Fruit fly (Drosophila melanogaster) whole organism, embryonic: ENCODE data around the gene kibra.
A peak's percentile ranks its signal among the peaks of the same experiment; 100 is the strongest.

Source experiments
- Ada2b ChIP-seq: fragments of 200-800 bp; sonication (Bioruptor generic); IDR thresholded peaks from 2 replicates; pipeline ENCODE4 v1.3.6; 2022; ENCODE audit warnings: missing biosample characterization, missing genetic modification characterization
- B-H1 ChIP-seq: fragments of 200-800 bp; sonication (Bioruptor generic); IDR thresholded peaks from 3 replicates; pipeline ENCODE4 v1.3.6; 2022; ENCODE audit warnings: missing biosample characterization, missing genetic modification characterization
- CG10321 ChIP-seq: fragments of 200-800 bp; sonication (Bioruptor generic); IDR thresholded peaks from 2 replicates; pipeline ENCODE4 v1.3.6; 2022; ENCODE audit warnings: missing biosample characterization, missing genetic modification characterization
- CG11247 ChIP-seq: fragments of 200-800 bp; sonication (Bioruptor generic); IDR thresholded peaks from 2 replicates; pipeline ENCODE4 v1.3.6; 2022; ENCODE audit warnings: missing biosample characterization, missing genetic modification characterization
- CG11398 ChIP-seq: fragments of 200-800 bp; sonication (Bioruptor generic); optimal IDR thresholded peaks from 2 replicates; lab custom pipeline; 2016; ENCODE audit warnings: missing biosample characterization, missing genetic modification characterization
- CG13287 ChIP-seq: fragments of 200-800 bp; sonication (Bioruptor generic); IDR thresholded peaks from 2 replicates; pipeline ENCODE4 v1.3.6; 2022; ENCODE audit warnings: missing biosample characterization, missing genetic modification characterization; ENCODE audit not compliant: partially characterized antibody
- CG13424 ChIP-seq: fragments of 200-800 bp; sonication (Bioruptor generic); optimal IDR thresholded peaks from 2 replicates; lab custom pipeline; 2019; ENCODE audit warnings: missing biosample characterization, mild to moderate bottlenecking, missing genetic modification characterization, moderate library complexity
- CG14014 ChIP-seq: fragments of 200-800 bp; sonication (Bioruptor generic); IDR thresholded peaks from 2 replicates; pipeline ENCODE4 v1.3.6; 2022; ENCODE audit warnings: missing biosample characterization, missing genetic modification characterization
- CG16815 ChIP-seq: fragments of 200-800 bp; sonication (Bioruptor generic); optimal IDR thresholded peaks from 3 replicates; lab custom pipeline; 2017; ENCODE audit warnings: missing biosample characterization, mild to moderate bottlenecking, missing genetic modification characterization
- CG17328 ChIP-seq: fragments of 200-800 bp; sonication (Bioruptor generic); IDR thresholded peaks from 2 replicates; pipeline ENCODE4 v1.3.6; 2022; ENCODE audit warnings: missing biosample characterization, missing genetic modification characterization
- CG17359 ChIP-seq: fragments of 200-800 bp; sonication (Bioruptor generic); optimal IDR thresholded peaks from 3 replicates; lab custom pipeline; 2018; ENCODE audit warnings: missing biosample characterization, mild to moderate bottlenecking, missing genetic modification characterization, moderate library complexity
- CG3281 ChIP-seq: fragments of 200-800 bp; sonication (Bioruptor generic); optimal IDR thresholded peaks from 3 replicates; lab custom pipeline; 2017; ENCODE audit warnings: missing biosample characterization, mild to moderate bottlenecking, missing genetic modification characterization
- CG33213 ChIP-seq: fragments of 200-800 bp; sonication (Bioruptor generic); optimal IDR thresholded peaks from 3 replicates; lab custom pipeline; 2016; ENCODE audit warnings: missing biosample characterization, missing genetic modification characterization
- CG4730 ChIP-seq: fragments of 200-800 bp; sonication (Bioruptor generic); IDR thresholded peaks from 2 replicates; pipeline ENCODE4 v1.3.6; 2022; ENCODE audit warnings: missing biosample characterization, missing genetic modification characterization
- CG6254 ChIP-seq: fragments of 200-800 bp; sonication (Bioruptor generic); optimal IDR thresholded peaks from 3 replicates; lab custom pipeline; 2017; ENCODE audit warnings: mild to moderate bottlenecking, missing biosample characterization, missing genetic modification reagents, missing genetic modification characterization
- CG7556 ChIP-seq: fragments of 200-800 bp; sonication (Bioruptor generic); optimal IDR thresholded peaks from 2 replicates; lab custom pipeline; 2017; ENCODE audit warnings: missing biosample characterization, mild to moderate bottlenecking, missing genetic modification characterization
- CG7963 ChIP-seq: fragments of 200-800 bp; sonication (Bioruptor generic); IDR thresholded peaks from 3 replicates; pipeline ENCODE4 v1.3.6; 2022; ENCODE audit warnings: missing biosample characterization, missing genetic modification characterization; ENCODE audit not compliant: partially characterized antibody
- CkIIα-i1 ChIP-seq: fragments of 200-800 bp; sonication (Bioruptor generic); IDR thresholded peaks from 2 replicates; pipeline ENCODE4 v1.3.6; 2022; ENCODE audit warnings: missing biosample characterization, missing genetic modification characterization
- Dip3 ChIP-seq: fragments of 200-800 bp; sonication (Bioruptor generic); optimal IDR thresholded peaks from 3 replicates; lab custom pipeline; 2016; ENCODE audit warnings: missing biosample characterization, missing genetic modification characterization
- E2f1 ChIP-seq: fragments of 200-800 bp; sonication (Bioruptor generic); IDR thresholded peaks from 2 replicates; pipeline ENCODE4 v1.3.6; 2022; ENCODE audit warnings: missing biosample characterization, missing genetic modification characterization
- Eip74EF ChIP-seq, 2 experiments: fragments of 200-800 bp in 1 of 2; fragments of >200 bp in 1 of 2; sonication (Bioruptor generic) in 1 of 2; optimal IDR thresholded peaks; 2 replicates each; lab custom pipeline; 2017 to 2019; ENCODE audit warnings: missing biosample characterization in 2 of 2, missing genetic modification characterization in 2 of 2, mild to moderate bottlenecking in 1 of 2, moderate library complexity in 1 of 2
- H2.0 ChIP-seq: fragments of 200-800 bp; sonication (Bioruptor generic); IDR thresholded peaks from 2 replicates; pipeline ENCODE4 v1.3.6; 2022; ENCODE audit warnings: missing biosample characterization, missing genetic modification characterization
- HLH3B ChIP-seq: fragments of 200-800 bp; sonication (Bioruptor generic); IDR thresholded peaks from 2 replicates; pipeline ENCODE4 v1.3.6; 2022; ENCODE audit warnings: missing biosample characterization, missing genetic modification characterization
- Hr51 ChIP-seq, 2 experiments: fragments of 200-800 bp; sonication (Bioruptor generic); optimal IDR thresholded peaks; 2 replicates in 1 of 2; 3 replicates in 1 of 2; lab custom pipeline; 2016 to 2018; ENCODE audit warnings: missing biosample characterization in 2 of 2, missing genetic modification characterization in 2 of 2, mild to moderate bottlenecking in 1 of 2, moderate library complexity in 1 of 2
- Nf-YC ChIP-seq: fragments of 200-800 bp; optimal IDR thresholded peaks from 3 replicates; lab custom pipeline; 2019; ENCODE audit warnings: missing biosample characterization, mild to moderate bottlenecking, missing genetic modification characterization, moderate library complexity
- Oli ChIP-seq: fragments of 200-800 bp; sonication (Bioruptor generic); optimal IDR thresholded peaks from 2 replicates; lab custom pipeline; 2018; ENCODE audit warnings: missing biosample characterization, mild to moderate bottlenecking, missing genetic modification characterization, moderate library complexity
- Rfx ChIP-seq: fragments of 200-800 bp; sonication (Bioruptor generic); IDR thresholded peaks from 2 replicates; pipeline ENCODE4 v1.3.6; 2022; ENCODE audit warnings: missing biosample characterization, missing genetic modification characterization
- Sox102F ChIP-seq: fragments of 200-800 bp; sonication (Bioruptor generic); optimal IDR thresholded peaks from 2 replicates; lab custom pipeline; 2018; ENCODE audit warnings: missing biosample characterization, mild to moderate bottlenecking, missing genetic modification characterization, moderate library complexity
- Xrp1 ChIP-seq: fragments of 200-800 bp; sonication (Bioruptor generic); IDR thresholded peaks from 2 replicates; pipeline ENCODE4 v1.3.6; 2022; ENCODE audit warnings: missing biosample characterization, missing genetic modification characterization
- al ChIP-seq: fragments of 200-800 bp; sonication (Bioruptor generic); IDR thresholded peaks from 2 replicates; pipeline ENCODE4 v1.3.6; 2022; ENCODE audit warnings: missing biosample characterization, missing genetic modification characterization
- ap ChIP-seq: fragments of 200-800 bp; sonication (Bioruptor generic); IDR thresholded peaks from 2 replicates; pipeline ENCODE4 v1.3.6; 2022; ENCODE audit warnings: missing biosample characterization, missing genetic modification characterization
- ci ChIP-seq: fragments of 200-800 bp; sonication (Bioruptor generic); IDR thresholded peaks from 3 replicates; pipeline ENCODE4 v1.3.6; 2022; ENCODE audit warnings: missing biosample characterization, missing genetic modification characterization
- dysf ChIP-seq: fragments of 200-800 bp; sonication (Bioruptor generic); IDR thresholded peaks from 3 replicates; pipeline ENCODE4 v1.3.6; 2022; ENCODE audit warnings: missing biosample characterization, missing genetic modification characterization
- esg ChIP-seq: fragments of 200-800 bp; sonication (Bioruptor generic); conservative IDR thresholded peaks from 2 replicates; pipeline ENCODE4 v1.3.6; 2022; ENCODE audit warnings: missing biosample characterization, missing genetic modification characterization
- gem ChIP-seq: fragments of 200-800 bp; sonication (Bioruptor generic); optimal IDR thresholded peaks from 2 replicates; lab custom pipeline; 2019; ENCODE audit warnings: missing biosample characterization, mild to moderate bottlenecking, missing genetic modification characterization, moderate library complexity
- grau ChIP-seq: fragments of 200-800 bp; optimal IDR thresholded peaks from 3 replicates; lab custom pipeline; 2019; ENCODE audit warnings: missing biosample characterization, mild to moderate bottlenecking, missing genetic modification characterization, moderate library complexity
- hkb ChIP-seq, 2 experiments: fragments of 200-800 bp in 1 of 2; fragments of >200 bp in 1 of 2; sonication (Bioruptor generic) in 1 of 2; IDR thresholded peaks in 1 of 2; optimal IDR thresholded peaks in 1 of 2; 2 replicates each; pipeline versions ENCODE4 v1.3.6 to Lab custom; 2017 to 2022; ENCODE audit warnings: missing biosample characterization in 1 of 2, missing genetic modification characterization in 1 of 2
- kni ChIP-seq: fragments of 200-800 bp; sonication (Bioruptor generic); optimal IDR thresholded peaks from 3 replicates; lab custom pipeline; 2017; ENCODE audit warnings: mild to moderate bottlenecking, missing biosample characterization, missing genetic modification reagents, missing genetic modification characterization
- lmd ChIP-seq: fragments of 200-800 bp; sonication (Bioruptor generic); IDR thresholded peaks from 2 replicates; pipeline ENCODE4 v1.3.6; 2022; ENCODE audit warnings: missing biosample characterization, missing genetic modification characterization
- pan ChIP-seq, 4 experiments: fragments of >200 bp in 3 of 4; fragments of 200-800 bp in 1 of 4; sonication (Bioruptor generic) in 1 of 4; optimal IDR thresholded peaks in 3 of 4; IDR thresholded peaks in 1 of 4; 2 replicates each; pipeline versions ENCODE4 v1.3.6 to Lab custom; 2017 to 2022; ENCODE audit warnings: missing biosample characterization in 2 of 4, missing genetic modification characterization in 2 of 4, mixed read lengths in 1 of 4
- phol ChIP-seq: fragments of 200-800 bp; sonication (Bioruptor generic); optimal IDR thresholded peaks from 3 replicates; lab custom pipeline; 2018; ENCODE audit warnings: missing biosample characterization, mild to moderate bottlenecking, missing genetic modification characterization, moderate library complexity
- seq ChIP-seq: fragments of 200-800 bp; sonication (Bioruptor generic); IDR thresholded peaks from 2 replicates; pipeline ENCODE4 v1.3.6; 2022; ENCODE audit warnings: missing biosample characterization, missing genetic modification characterization
- sr ChIP-seq: fragments of 200-800 bp; sonication (Bioruptor generic); IDR thresholded peaks from 3 replicates; pipeline ENCODE4 v1.3.6; 2022; ENCODE audit warnings: missing biosample characterization, missing genetic modification characterization
- stc ChIP-seq: fragments of 200-800 bp; sonication (Bioruptor generic); IDR thresholded peaks from 2 replicates; pipeline ENCODE4 v1.3.6; 2022; ENCODE audit warnings: missing biosample characterization, missing genetic modification characterization
- tgo ChIP-seq: fragments of 200-800 bp; sonication (Bioruptor generic); IDR thresholded peaks from 3 replicates; pipeline ENCODE4 v1.3.6; 2022; ENCODE audit warnings: missing biosample characterization, missing genetic modification characterization
- ttk ChIP-seq: fragments of 200-800 bp; sonication (Bioruptor generic); IDR thresholded peaks from 2 replicates; pipeline ENCODE4 v2.1.2; 2022; ENCODE audit warnings: missing biosample characterization, missing genetic modification characterization
- twi ChIP-seq: fragments of 200-800 bp; optimal IDR thresholded peaks from 2 replicates; lab custom pipeline; 2019; ENCODE audit warnings: missing biosample characterization, mild to moderate bottlenecking, missing genetic modification characterization, moderate library complexity
- unpg ChIP-seq: fragments of 200-800 bp; sonication (Bioruptor generic); optimal IDR thresholded peaks from 3 replicates; lab custom pipeline; 2018; ENCODE audit warnings: missing biosample characterization, mild to moderate bottlenecking, missing genetic modification characterization, moderate library complexity
- vnd ChIP-seq: fragments of 200-800 bp; sonication (Bioruptor generic); IDR thresholded peaks from 3 replicates; pipeline ENCODE4 v1.3.6; 2022; ENCODE audit warnings: missing biosample characterization, missing genetic modification characterization; ENCODE audit not compliant: partially characterized antibody

kibra gene

DNA sequence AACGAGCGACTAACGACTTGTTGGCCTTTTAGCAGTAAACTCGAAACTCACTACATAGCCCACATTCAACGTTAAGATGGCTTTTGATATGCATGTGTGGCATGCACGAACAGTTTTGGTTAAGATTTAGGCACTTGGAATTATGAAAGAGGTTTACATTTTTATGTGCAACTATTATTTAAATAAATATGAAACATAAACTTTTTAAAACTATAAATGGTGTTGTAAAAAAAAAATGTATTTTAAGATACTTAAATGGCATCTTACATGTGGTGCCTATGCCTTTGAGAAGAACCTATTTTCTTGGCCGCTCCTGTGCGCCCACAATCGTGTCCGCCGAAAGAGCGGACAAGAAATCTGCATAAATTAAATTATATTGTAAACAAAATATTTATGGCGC lies 17.7 kb downstream of the kibra start (continued):
- TF ChIP-seq CG14014 (GFP tag; lab: Robert Waterston, UW) (peak; percentile 49; the same call in 1 of the 2 replicates), dysf (GFP tag; lab: Robert Waterston, UW) (peak; percentile 6; the same call in 1 of the 3 replicates), CG13424 (peak; percentile 5), CG3281 (GFP tag; lab: Kevin White, UChicago) (peak; percentile 37), gem (tag; lab: Kevin White, UChicago) (peak; percentile 55), CG17328 (GFP tag; lab: Robert Waterston, UW) (peak; percentile 29; the same call in 1 of the 2 replicates), al (GFP tag; lab: Robert Waterston, UW) (no peak), vnd (GFP tag; lab: Robert Waterston, UW) (no peak), kni (GFP tag; lab: Kevin White, UChicago) (no peak), esg (no peak), seq (peak; percentile 12; the same call in 1 of the 2 replicates), ap (GFP tag; lab: Robert Waterston, UW) (0 out of 2 replicates have a peak, but pooled peaks have one; percentile 27), unpg (GFP tag; lab: Kevin White, UChicago) (peak; percentile 39), B-H1 (GFP tag; lab: Robert Waterston, UW) (peak; percentile 10; the same call in 1 of the 3 replicates), CG33213 (GFP tag; lab: Kevin White, UChicago) (no peak), twi (tag; lab: Kevin White, UChicago) (no peak), Oli (tag; lab: Kevin White, UChicago) (peak; percentile 31), grau (tag; lab: Kevin White, UChicago) (peak; percentile 19), lmd (0 out of 2 replicates have a peak, but pooled peaks have one; percentile 7), pan (optimal IDR thresholded peaks at IDR 0.05; lab: Kevin White, UChicago) (no peak), pan (GFP tag; optimal IDR thresholded peaks at IDR 0.05 in 1 of 2, IDR thresholded peaks at IDR 0.05 in 1 of 2) (peak in 1 of 2 experiments; percentile 67), Ada2b (peak; percentile 55), Sox102F (GFP tag; lab: Kevin White, UChicago) (peak; percentile 55), CG10321 (GFP tag; lab: Robert Waterston, UW) (peak; percentile 36; the same call in 1 of the 2 replicates), CG13287 (GFP tag; lab: Robert Waterston, UW) (no peak), CG7963 (no peak), HLH3B (GFP tag; lab: Robert Waterston, UW) (peak; percentile 43), CG11398 (GFP tag; lab: Kevin White, UChicago) (no peak), Dip3 (no peak), stc (peak; percentile 26), CG16815 (GFP tag; lab: Kevin White, UChicago) (no peak), ci (peak; percentile 42; the same call in 1 of the 3 replicates), E2f1 (GFP tag; lab: Robert Waterston, UW) (peak; percentile 47), Eip74EF (GFP tag; optimal IDR thresholded peaks at IDR 0.05; lab: Kevin White, UChicago) (peak in 1 of 2 experiments; percentile 23), Hr51 (GFP tag; optimal IDR thresholded peaks at IDR 0.05; lab: Kevin White, UChicago) (peak in 1 of 2 experiments; percentile 52), CG7556 (GFP tag; lab: Kevin White, UChicago) (peak; percentile 9), CG6254 (no peak), tgo (GFP tag; lab: Robert Waterston, UW) (peak; percentile 39; the same call in 2 of the 3 replicates), Nf-YC (tag; lab: Kevin White, UChicago) (no peak), CG17359 (peak; percentile 33), Rfx (no peak; the same call in 1 of the 2 replicates), H2.0 (peak; percentile 35; the same call in 1 of the 2 replicates), CkIIα-i1 (GFP tag; lab: Robert Waterston, UW) (no peak), sr (GFP tag; lab: Robert Waterston, UW) (0 out of 3 replicates have a peak, but pooled peaks have one; percentile 26), ttk (no peak), CG4730 (GFP tag; lab: Robert Waterston, UW) (0 out of 2 replicates have a peak, but pooled peaks have one; percentile 6), Xrp1 (no peak), CG11247 (no peak), hkb (optimal IDR thresholded peaks at IDR 0.05; lab: Kevin White, UChicago) (no peak), hkb (GFP tag; IDR thresholded peaks at IDR 0.05; lab: Robert Waterston, UW) (peak; percentile 50; the same call in 1 of the 2 replicates), phol (tag; lab: Kevin White, UChicago) (peak; percentile 5)
